Worm (Caenorhabditis elegans) whole organism, midembryonic: ENCODE data around the gene K07F5.6.
"Not testable (repeated sequence)": the region's sequence is repeated elsewhere in the genome, so short reads cannot be mapped to it uniquely, and the experiment has no call there.

ENCODE experiments used
- T22C8.4 ChIP-seq: fragments of 200-800 bp; sonication (Bioruptor generic); IDR thresholded peaks from 2 replicates; pipeline ENCODE4 v1.3.6; 2022; ENCODE audit warnings: missing genetic modification characterization, missing compliant biosample characterization
- flt-1 ChIP-seq: fragments of 200-800 bp; sonication (Bioruptor generic); IDR thresholded peaks from 2 replicates; pipeline ENCODE4 v1.3.6; 2022; ENCODE audit warnings: missing genetic modification characterization, missing compliant biosample characterization
- klf-2 ChIP-seq: fragments of 200-800 bp; sonication (Bioruptor generic); conservative IDR thresholded peaks from 2 replicates; pipeline ENCODE4 v1.3.6; 2022; ENCODE audit warnings: missing genetic modification reagents, missing genetic modification characterization, missing compliant biosample characterization
- ref-1 ChIP-seq: fragments of 200-800 bp; sonication (Bioruptor generic); conservative IDR thresholded peaks from 2 replicates; pipeline ENCODE4 v1.3.6; 2022; ENCODE audit warnings: missing genetic modification reagents, missing genetic modification characterization, missing compliant biosample characterization
- tab-1 ChIP-seq: fragments of 200-800 bp; sonication (Bioruptor generic); IDR thresholded peaks from 2 replicates; pipeline ENCODE4 v1.3.6; 2022; ENCODE audit warnings: missing genetic modification characterization, missing compliant biosample characterization
- ztf-29 ChIP-seq: fragments of 200-800 bp; sonication (Bioruptor generic); IDR thresholded peaks from 2 replicates; pipeline ENCODE4 v1.3.6; 2022; ENCODE audit warnings: missing genetic modification reagents, missing genetic modification characterization, missing compliant biosample characterization

DNA sequence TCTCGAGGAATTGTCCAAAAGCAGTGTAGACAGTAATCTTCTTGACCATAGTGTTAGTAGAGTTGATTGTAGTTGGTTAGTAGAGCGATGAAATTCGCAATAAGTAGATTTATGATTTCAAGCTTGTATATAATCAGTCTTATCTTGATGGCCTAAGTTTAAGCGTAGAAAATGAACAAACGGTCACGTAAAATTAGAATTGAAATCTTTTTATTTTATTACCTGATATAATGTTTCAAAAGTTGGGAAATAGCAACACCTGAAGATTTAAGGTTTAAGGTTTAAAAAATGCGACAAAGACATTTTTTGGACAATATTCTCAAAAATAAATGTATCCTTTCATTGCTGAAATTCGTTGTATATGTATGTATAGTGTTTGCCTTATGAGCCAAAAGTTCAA, 47.2 kb upstream of the K07F5.6 start, which contains the start of gene sss-1:
- TF ChIP-seq ztf-29 (GFP tag; lab: Robert Waterston, UW); ref-1; tab-1; flt-1; klf-2 (GFP tag; lab: Robert Waterston, UW); T22C8.4 (GFP tag; lab: Robert Waterston, UW): not testable (repeated sequence)
